Fruit fly (Drosophila melanogaster) whole organism, wandering third instar larva: ENCODE data around the gene CG45105.
A peak's percentile ranks its signal among the peaks of the same experiment; 100 is the strongest.

Experiments
- CG32264 ChIP-seq: fragments of 200-800 bp; sonication (Bioruptor generic); optimal IDR thresholded peaks from 2 replicates; lab custom pipeline; 2016; ENCODE audit warnings: missing biosample characterization, missing genetic modification characterization
- Hr78 ChIP-seq: fragments of >200 bp; optimal IDR thresholded peaks from 2 replicates; lab custom pipeline; 2017; ENCODE audit warnings: missing biosample characterization, missing genetic modification characterization
- Mio ChIP-seq: sonication (Bioruptor generic); optimal IDR thresholded peaks from 2 replicates; lab custom pipeline; 2016; ENCODE audit warnings: missing biosample characterization, missing genetic modification characterization
- N ChIP-seq: fragments of >200 bp; optimal IDR thresholded peaks from 2 replicates; lab custom pipeline; 2018; ENCODE audit warnings: missing biosample characterization, missing external identifiers, missing genetic modification characterization
- Rel ChIP-seq, 2 experiments: fragments of 200-800 bp; sonication (Bioruptor generic) in 1 of 2; optimal IDR thresholded peaks; 2 replicates in 1 of 2; 3 replicates in 1 of 2; lab custom pipeline; 2016 to 2019; ENCODE audit warnings: mild to moderate bottlenecking in 2 of 2, missing biosample characterization in 2 of 2, missing genetic modification characterization in 2 of 2, moderate library complexity in 1 of 2
- pan ChIP-seq: fragments of >200 bp; optimal IDR thresholded peaks from 2 replicates; lab custom pipeline; 2017
- psq ChIP-seq: fragments of 200-800 bp; sonication (Bioruptor generic); optimal IDR thresholded peaks from 3 replicates; lab custom pipeline; 2017; ENCODE audit warnings: missing biosample characterization, mild to moderate bottlenecking, missing genetic modification characterization, moderate library complexity
- sage ChIP-seq: fragments of 200-800 bp; sonication (Bioruptor generic); optimal IDR thresholded peaks from 2 replicates; lab custom pipeline; 2016; ENCODE audit warnings: missing biosample characterization, mild to moderate bottlenecking, missing genetic modification characterization

- TF ChIP-seq sage (GFP tag; lab: Kevin White, UChicago): no peak
- TF ChIP-seq Rel (GFP tag; optimal IDR thresholded peaks at IDR 0.05; lab: Kevin White, UChicago): no peak
- no peak for TF ChIP-seq Rel (tag; optimal IDR thresholded peaks at IDR 0.05; lab: Kevin White, UChicago)
- TF ChIP-seq Mio (GFP tag; lab: Kevin White, UChicago): no peak
- no peak for TF ChIP-seq N (GFP tag; lab: Kevin White, UChicago)
- no peak for TF ChIP-seq pan
- TF ChIP-seq psq: peak; percentile 27
- TF ChIP-seq CG32264 (GFP tag; lab: Kevin White, UChicago): no peak
- no peak for TF ChIP-seq Hr78 (GFP tag; lab: Kevin White, UChicago)
Measured at dm6 chr3R:15899650-15900049, 18.2 kb downstream of the CG45105 start.
